Worm (Caenorhabditis elegans) whole organism, mixed stage, embryonic: ENCODE data around the gene C50B8.5.

ENCODE experiments used
- blmp-1 ChIP-seq: fragments of 150-350 bp; optimal IDR thresholded peaks from 2 replicates; lab custom pipeline; 2014; ENCODE audit warnings: missing biosample characterization, missing genetic modification characterization
- elt-3 ChIP-seq: fragments of 150-350 bp; optimal IDR thresholded peaks from 2 replicates; lab custom pipeline; 2014; ENCODE audit warnings: missing biosample characterization, missing genetic modification characterization
- mab-5 ChIP-seq: fragments of 150-350 bp; optimal IDR thresholded peaks from 2 replicates; lab custom pipeline; 2014; ENCODE audit warnings: missing biosample characterization, missing genetic modification characterization
- mep-1 ChIP-seq: fragments of 150-350 bp; optimal IDR thresholded peaks from 2 replicates; lab custom pipeline; 2017; ENCODE audit warnings: missing biosample characterization, missing genetic modification reagents, missing genetic modification characterization, inconsistent platforms
- mls-2 ChIP-seq: sonication (generic microtip); optimal IDR thresholded peaks from 2 replicates; lab custom pipeline; 2016; ENCODE audit warnings: mild to moderate bottlenecking, missing genetic modification characterization, moderate library complexity, missing compliant biosample characterization
- nhr-12 ChIP-seq: fragments of 150-350 bp; optimal IDR thresholded peaks from 2 replicates; lab custom pipeline; 2014; ENCODE audit warnings: missing biosample characterization, missing genetic modification characterization
- nhr-76 ChIP-seq: sonication (generic microtip); optimal IDR thresholded peaks from 2 replicates; lab custom pipeline; 2017; ENCODE audit warnings: missing biosample characterization, missing genetic modification characterization
- snpc-4 ChIP-seq: fragments of 150-350 bp; optimal IDR thresholded peaks from 2 replicates; lab custom pipeline; 2014; ENCODE audit warnings: missing biosample characterization, missing genetic modification characterization
- unc-62 ChIP-seq: fragments of 150-350 bp; optimal IDR thresholded peaks from 2 replicates; lab custom pipeline; 2014; ENCODE audit warnings: missing biosample characterization, missing genetic modification reagents, missing genetic modification characterization

DNA sequence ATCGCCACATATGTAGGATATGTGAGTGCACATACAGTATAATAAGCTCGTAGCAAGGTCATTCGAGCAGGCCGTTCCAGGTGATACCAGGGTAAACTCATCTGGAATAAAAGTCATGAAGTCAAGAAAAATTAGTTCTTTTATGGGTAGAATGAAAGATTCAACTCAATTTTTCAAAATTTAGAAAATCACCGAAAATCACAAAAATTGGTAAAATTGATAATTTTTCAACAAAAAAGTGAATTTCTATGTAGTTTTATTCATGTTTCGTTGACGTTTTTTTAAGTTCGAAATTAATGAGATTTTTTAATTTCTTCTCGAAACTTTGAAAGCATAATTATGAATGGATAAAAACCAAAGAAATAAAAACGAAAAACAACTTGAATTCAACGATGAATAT is 41.0 kb downstream of the C50B8.5 start, which contains the start of gene F53F4.16:
- TF ChIP-seq mls-2 (tag; lab: Kevin White, UChicago) (no peak), nhr-12 (tag; lab: Kevin White, UChicago) (no peak), nhr-76 (tag; lab: Kevin White, UChicago) (no peak), unc-62 (GFP tag; lab: Kevin White, UChicago) (no peak), elt-3 (tag; lab: Kevin White, UChicago) (no peak), mab-5 (tag; lab: Kevin White, UChicago) (no peak), blmp-1 (tag; lab: Kevin White, UChicago) (no peak), snpc-4 (tag; lab: Kevin White, UChicago) (no peak), mep-1 (tag; lab: Kevin White, UChicago) (no peak)
